Fruit fly (Drosophila melanogaster) whole organism, pupa: Measurements from ENCODE around the gene Prosbeta7.

ENCODE experiments used
- CG10348 ChIP-seq: fragments of 200-800 bp; sonication (Bioruptor generic); IDR thresholded peaks from 2 replicates; pipeline ENCODE4 v1.3.6; 2022; ENCODE audit warnings: missing biosample characterization, missing genetic modification characterization
- CG12605 ChIP-seq: fragments of 200-800 bp; sonication (Bioruptor generic); IDR thresholded peaks from 2 replicates; pipeline ENCODE4 v1.3.6; 2022; ENCODE audit warnings: missing biosample characterization, missing genetic modification characterization
- CG14655 ChIP-seq: fragments of 200-800 bp; sonication (Bioruptor generic); optimal IDR thresholded peaks from 3 replicates; lab custom pipeline; 2017; ENCODE audit warnings: mild to moderate bottlenecking, missing biosample characterization, missing genetic modification reagents, missing genetic modification characterization
- CG15710 ChIP-seq: fragments of 200-800 bp; sonication (Bioruptor generic); optimal IDR thresholded peaks from 2 replicates; lab custom pipeline; 2018; ENCODE audit warnings: missing biosample characterization, mild to moderate bottlenecking, missing genetic modification characterization, moderate library complexity
- CG17806 ChIP-seq: fragments of 200-800 bp; sonication (Bioruptor generic); optimal IDR thresholded peaks from 2 replicates; lab custom pipeline; 2018; ENCODE audit warnings: missing biosample characterization, mild to moderate bottlenecking, missing genetic modification characterization, moderate library complexity
- CG32121 ChIP-seq: fragments of 200-800 bp; sonication (Bioruptor generic); IDR thresholded peaks from 2 replicates; pipeline ENCODE4 v1.3.6; 2022; ENCODE audit warnings: missing biosample characterization, missing genetic modification characterization
- CG4496 ChIP-seq: fragments of 200-800 bp; sonication (Bioruptor generic); IDR thresholded peaks from 3 replicates; pipeline ENCODE4 v1.3.6; 2022; ENCODE audit warnings: missing biosample characterization, missing genetic modification characterization
- CG8301 ChIP-seq: fragments of 200-800 bp; sonication (Bioruptor generic); optimal IDR thresholded peaks from 2 replicates; lab custom pipeline; 2018; ENCODE audit warnings: missing biosample characterization, mild to moderate bottlenecking, missing genetic modification characterization
- CG9948 ChIP-seq: fragments of 200-800 bp; sonication (Bioruptor generic); optimal IDR thresholded peaks from 2 replicates; lab custom pipeline; 2018; ENCODE audit warnings: missing biosample characterization, mild to moderate bottlenecking, missing genetic modification characterization, moderate library complexity
- D1 ChIP-seq: fragments of 200-800 bp; sonication (Bioruptor generic); optimal IDR thresholded peaks from 2 replicates; lab custom pipeline; 2018; ENCODE audit warnings: missing biosample characterization, mild to moderate bottlenecking, missing genetic modification characterization, moderate library complexity
- EcR ChIP-seq: fragments of 200-800 bp; sonication (Bioruptor generic); optimal IDR thresholded peaks from 3 replicates; lab custom pipeline; 2019; ENCODE audit warnings: missing biosample characterization, missing genetic modification characterization, mild to moderate bottlenecking, moderate library complexity, missing genetic modification reagents
- Ets98B ChIP-seq: fragments of 200-800 bp; sonication (Bioruptor generic); IDR thresholded peaks from 2 replicates; pipeline ENCODE4 v1.3.6; 2022; ENCODE audit warnings: missing biosample characterization, missing genetic modification characterization
- Pif1A ChIP-seq: fragments of 200-800 bp; sonication (Bioruptor generic); optimal IDR thresholded peaks from 3 replicates; lab custom pipeline; 2016; ENCODE audit warnings: missing biosample characterization, missing genetic modification characterization
- Pif1B ChIP-seq: fragments of 200-800 bp; sonication (Bioruptor generic); optimal IDR thresholded peaks from 3 replicates; lab custom pipeline; 2016; ENCODE audit warnings: missing biosample characterization, missing genetic modification characterization
- Snoo ChIP-seq: fragments of 200-800 bp; sonication (Bioruptor generic); optimal IDR thresholded peaks from 3 replicates; lab custom pipeline; 2017; ENCODE audit warnings: missing biosample characterization, mild to moderate bottlenecking, missing genetic modification characterization, inconsistent platforms
- fd96Ca ChIP-seq: fragments of 200-800 bp; sonication (Bioruptor generic); IDR thresholded peaks from 3 replicates; pipeline ENCODE4 v1.3.6; 2022; ENCODE audit warnings: missing biosample characterization, missing genetic modification characterization
- gl ChIP-seq: fragments of 200-800 bp; sonication (Bioruptor generic); optimal IDR thresholded peaks from 2 replicates; lab custom pipeline; 2018; ENCODE audit warnings: missing biosample characterization, mild to moderate bottlenecking, missing genetic modification characterization
- rn ChIP-seq: fragments of 200-800 bp; sonication (Bioruptor generic); IDR thresholded peaks from 2 replicates; pipeline ENCODE4 v1.3.6; 2022; ENCODE audit warnings: missing biosample characterization, missing genetic modification characterization

The Prosbeta7 gene

DNA sequence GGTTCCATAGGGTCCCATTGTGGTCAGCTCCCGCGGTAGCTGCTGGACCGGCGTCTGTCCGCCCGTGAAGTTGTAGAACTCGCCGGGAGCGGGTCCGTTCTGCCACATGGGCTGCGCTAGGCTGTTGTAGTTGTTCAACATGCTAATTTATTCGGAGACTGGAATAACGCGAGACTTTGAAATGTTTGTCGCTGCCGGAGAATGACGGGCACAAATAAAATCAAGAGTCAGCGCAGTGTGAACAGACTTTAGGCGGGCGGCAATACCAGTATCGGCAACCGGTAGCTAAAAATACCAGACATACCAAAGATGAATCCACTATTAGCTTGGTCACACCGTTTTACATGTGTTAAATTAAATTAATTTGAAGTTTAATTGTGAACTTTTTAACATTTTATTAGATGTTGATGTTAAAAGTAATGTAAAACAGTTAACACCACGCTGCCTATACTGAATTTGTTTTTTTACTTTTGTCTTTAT is at the start of gene Prosbeta7:
TSS of gene Prosbeta7 (minus strand) at position 430 of the 480 bp plus-strand sequence.
- TF ChIP-seq CG15710 (tag; lab: Kevin White, UChicago): no peak
- no peak for TF ChIP-seq gl (tag; lab: Kevin White, UChicago)
- TF ChIP-seq CG12605 (GFP tag; lab: Robert Waterston, UW): no peak
- no peak for TF ChIP-seq EcR (GFP tag; lab: Kevin White, UChicago)
- no peak for TF ChIP-seq Pif1A
- TF ChIP-seq CG9948 (tag; lab: Kevin White, UChicago): no peak
- TF ChIP-seq CG8301: no peak
- TF ChIP-seq D1: no peak
- no peak for TF ChIP-seq rn
- TF ChIP-seq fd96Ca (GFP tag; lab: Robert Waterston, UW): no peak
- TF ChIP-seq CG14655 (GFP tag; lab: Kevin White, UChicago): no peak
- TF ChIP-seq CG4496: no peak
- no peak for TF ChIP-seq CG17806 (tag; lab: Kevin White, UChicago)

- TF ChIP-seq CG32121 (GFP tag; lab: Robert Waterston, UW) (peak; percentile 17; the same call in 1 of the 2 replicates), CG9948 (tag; lab: Kevin White, UChicago) (no peak), Ets98B (GFP tag; lab: Robert Waterston, UW) (no peak), CG15710 (tag; lab: Kevin White, UChicago) (no peak), CG4496 (peak; percentile 54; the same call in 1 of the 3 replicates), CG12605 (GFP tag; lab: Robert Waterston, UW) (0 out of 2 replicates have a peak, but pooled peaks have one; percentile 18)
Observed at dm6 chr3R:5403963-5404362, 45.8 kb upstream of the Prosbeta7 start, which contains the start of gene CG2663. Gene CG2663, minus strand, starts transcription at chr3R:5404135.

DNA sequence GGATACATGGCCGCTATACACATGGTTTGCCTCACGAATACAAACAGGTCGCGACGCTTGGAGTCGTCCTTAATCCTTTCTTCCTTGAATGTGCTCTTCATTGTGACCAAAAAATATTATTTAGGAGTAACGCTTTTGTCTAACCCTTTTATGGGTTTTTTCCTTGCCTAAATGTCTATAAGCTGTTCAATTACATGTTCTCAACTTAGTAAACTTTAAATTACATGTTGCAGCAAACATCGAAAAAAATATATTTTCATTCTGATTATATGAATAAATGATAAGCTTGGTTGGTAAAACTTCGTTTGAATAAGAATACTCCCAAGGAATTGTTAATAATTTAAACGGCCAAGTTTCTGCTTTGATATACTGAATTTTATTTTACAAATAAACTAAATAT is 40.9 kb upstream of the Prosbeta7 start, which contains the start of gene Or83a:
TSS of gene Or83a (minus strand) at position 101 of the 400 bp plus-strand sequence.
- no peak for TF ChIP-seq CG9948 (tag; lab: Kevin White, UChicago)
- TF ChIP-seq CG10348 (GFP tag; lab: Robert Waterston, UW): no peak
- no peak for TF ChIP-seq gl (tag; lab: Kevin White, UChicago)
- TF ChIP-seq CG4496: no peak

DNA sequence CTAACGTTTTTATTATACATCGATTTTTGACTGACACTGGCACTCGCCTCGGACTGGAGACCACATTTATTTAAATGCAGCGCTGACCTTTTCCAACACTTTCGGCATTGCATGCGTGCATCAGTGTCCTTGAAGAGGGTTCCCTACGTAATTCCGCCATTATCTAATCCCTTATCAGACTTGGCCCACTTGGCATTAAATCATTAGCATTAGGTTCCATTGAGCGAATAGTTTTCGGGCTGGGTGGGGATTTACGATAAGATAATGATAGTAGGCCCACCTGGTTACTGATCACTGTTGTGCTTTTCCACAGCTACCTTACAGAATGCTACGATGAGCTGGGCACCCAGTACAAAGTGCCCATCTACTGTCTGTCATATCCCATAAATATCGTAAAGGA is 37.0 kb upstream of the Prosbeta7 start:
- TF ChIP-seq Pif1B (GFP tag; lab: Kevin White, UChicago): no peak
- no peak for TF ChIP-seq CG8301
- TF ChIP-seq CG10348 (GFP tag; lab: Robert Waterston, UW): no peak
- no peak for TF ChIP-seq CG17806 (tag; lab: Kevin White, UChicago)
- TF ChIP-seq EcR (GFP tag; lab: Kevin White, UChicago): no peak
- TF ChIP-seq D1: no peak
- TF ChIP-seq rn: no peak
- no peak for TF ChIP-seq gl (tag; lab: Kevin White, UChicago)
- no peak for TF ChIP-seq Pif1A
- no peak for TF ChIP-seq CG15710 (tag; lab: Kevin White, UChicago)
- TF ChIP-seq CG12605 (GFP tag; lab: Robert Waterston, UW): no peak
- no peak for TF ChIP-seq CG14655 (GFP tag; lab: Kevin White, UChicago)
- no peak for TF ChIP-seq CG9948 (tag; lab: Kevin White, UChicago)
- TF ChIP-seq Snoo (tag; lab: Kevin White, UChicago): no peak
- TF ChIP-seq CG4496: no peak

DNA sequence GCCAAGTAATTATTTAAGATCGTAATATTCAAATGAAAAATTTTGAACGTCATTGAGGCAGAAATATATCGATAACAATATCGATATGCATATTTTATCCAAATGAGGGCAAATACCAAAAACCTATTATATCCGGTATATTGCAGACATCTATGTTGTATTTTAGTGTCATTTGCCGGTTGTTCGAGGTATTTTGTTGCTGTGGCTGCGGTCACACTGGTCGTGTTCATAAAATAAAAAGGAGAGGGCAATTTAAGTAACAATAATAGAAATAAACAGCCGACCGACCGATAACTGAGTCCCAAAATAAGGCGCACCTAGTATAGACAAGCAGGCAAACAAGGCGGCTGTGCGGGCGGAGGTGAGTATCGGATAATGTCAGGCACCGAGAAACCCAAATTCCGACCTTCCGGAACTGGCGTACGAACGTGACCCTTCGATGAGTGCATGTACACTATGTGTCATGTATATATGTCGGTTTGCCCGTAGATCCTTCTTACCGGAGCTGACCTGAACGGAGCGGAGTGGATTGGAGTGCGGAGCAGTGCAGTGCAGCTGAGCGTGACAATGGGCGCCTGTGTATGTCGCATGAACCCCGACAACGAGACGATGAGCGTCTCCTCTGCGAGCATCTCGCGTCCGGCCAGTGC is 35.7 kb upstream of the Prosbeta7 start, which contains the start of gene CG1172:
TSS of gene CG1172 (plus strand) at position 181 of the 650 bp plus-strand sequence.
- TF ChIP-seq CG4496: 0 out of 3 replicates have a peak, but pooled peaks have one; percentile 17
- no peak for TF ChIP-seq fd96Ca (GFP tag; lab: Robert Waterston, UW)

dm6 chr3R:5392621-5393020 is 34.5 kb upstream of the Prosbeta7 start, which contains the start of gene kkv:
Gene kkv, minus strand, starts transcription at chr3R:5392866.
- TF ChIP-seq Ets98B (GFP tag; lab: Robert Waterston, UW) (peak; percentile 42; the same call in 1 of the 2 replicates), EcR (GFP tag; lab: Kevin White, UChicago) (peak; percentile 58), CG17806 (tag; lab: Kevin White, UChicago) (no peak)

DNA sequence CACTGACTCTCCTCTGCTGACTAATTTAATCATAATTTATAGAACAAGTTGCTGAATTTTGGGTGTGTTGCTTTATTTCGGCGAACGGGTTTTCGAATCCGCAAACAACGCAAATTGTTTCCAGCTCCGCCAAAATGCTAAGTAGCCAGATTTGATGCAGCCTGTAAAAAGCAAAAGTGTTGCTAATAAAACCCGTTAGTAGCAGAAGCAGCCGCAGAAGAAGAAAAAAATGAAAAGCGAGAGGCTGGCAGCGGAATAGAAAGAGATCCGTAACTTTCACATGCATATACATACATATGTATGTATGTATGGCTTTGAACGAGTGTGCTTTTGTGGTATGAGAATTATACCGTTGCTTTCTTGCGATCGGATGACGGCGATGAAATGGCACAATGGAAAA is 33.9 kb upstream of the Prosbeta7 start:
- TF ChIP-seq fd96Ca (GFP tag; lab: Robert Waterston, UW): no peak
- no peak for TF ChIP-seq CG12605 (GFP tag; lab: Robert Waterston, UW)
- peak; percentile 37 for TF ChIP-seq CG14655 (GFP tag; lab: Kevin White, UChicago)
- peak; percentile 15 for TF ChIP-seq CG8301
- TF ChIP-seq CG17806 (tag; lab: Kevin White, UChicago): no peak
- no peak for TF ChIP-seq Pif1A
- TF ChIP-seq Pif1B (GFP tag; lab: Kevin White, UChicago): no peak
- TF ChIP-seq D1: no peak
- no peak for TF ChIP-seq rn
- no peak for TF ChIP-seq Ets98B (GFP tag; lab: Robert Waterston, UW)
